Worm (Caenorhabditis elegans) whole organism, L4/young adult: ENCODE measurements around the gene C14B1.2.

Experiments used
- W03F9.2 ChIP-seq: fragments of 150-350 bp; optimal IDR thresholded peaks from 2 replicates; lab custom pipeline; 2014; ENCODE audit warnings: missing biosample characterization, missing genetic modification characterization
- dao-5 ChIP-seq: sonication (generic microtip); optimal IDR thresholded peaks from 2 replicates; lab custom pipeline; 2016; ENCODE audit warnings: missing genotype, missing genetic modification characterization, moderate library complexity, missing compliant biosample characterization
- him-1 ChIP-seq: sonication (generic microtip); optimal IDR thresholded peaks from 2 replicates; lab custom pipeline; 2016; ENCODE audit warnings: missing genotype, missing genetic modification reagents, missing genetic modification characterization, missing compliant biosample characterization

C14B1.2 gene

DNA sequence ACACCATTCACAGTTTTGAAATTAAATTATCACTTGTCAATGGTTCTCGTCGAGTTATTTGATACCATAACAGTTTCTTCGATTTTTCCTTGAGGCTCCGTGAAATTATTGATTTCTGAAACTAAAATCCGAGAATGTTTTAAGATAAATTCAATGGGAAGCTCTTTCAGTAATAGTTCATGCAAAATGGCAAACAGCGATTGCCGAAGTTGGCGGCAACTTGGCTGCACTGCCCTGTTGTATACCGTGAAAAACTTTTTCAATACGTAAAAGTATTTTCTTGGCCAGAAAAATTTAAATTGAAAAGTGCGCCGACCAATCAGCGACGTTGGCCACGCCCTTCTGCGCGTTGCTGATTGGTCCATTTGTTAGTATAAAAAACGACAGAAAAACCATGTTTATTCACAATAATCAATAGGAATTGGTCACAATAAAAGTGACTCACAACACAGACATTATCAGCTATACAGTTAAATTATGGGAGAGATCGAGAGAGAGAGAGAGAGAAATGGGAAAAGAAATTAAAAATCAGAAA lies 19.1 kb upstream of the C14B1.2 start:
- TF ChIP-seq W03F9.2 (tag; lab: Kevin White, UChicago) (no peak), him-1 (tag; lab: Kevin White, UChicago) (no peak), dao-5 (tag; lab: Kevin White, UChicago) (no peak)

DNA sequence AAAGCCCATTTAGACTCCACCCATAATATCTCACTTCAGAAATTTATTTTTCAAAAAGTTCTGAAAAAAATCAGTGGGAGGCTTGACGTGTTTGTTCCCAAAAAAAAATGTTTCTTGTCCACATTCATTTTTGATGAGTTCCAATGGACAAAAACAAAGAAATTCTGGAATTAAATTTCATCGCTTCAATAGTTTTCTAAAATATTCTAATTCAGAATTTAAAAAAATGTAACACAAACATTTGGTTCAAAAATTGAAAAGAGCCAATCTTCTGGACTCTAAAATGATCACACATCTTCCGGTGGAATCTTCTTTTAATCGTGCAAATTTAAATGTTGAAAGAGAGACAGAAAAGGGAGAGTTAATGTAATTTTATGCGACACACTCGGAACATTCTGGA lies 9.5 kb upstream of the C14B1.2 start:
- TF ChIP-seq W03F9.2 (tag; lab: Kevin White, UChicago): no peak
- TF ChIP-seq him-1 (tag; lab: Kevin White, UChicago): no peak
- TF ChIP-seq dao-5 (tag; lab: Kevin White, UChicago): no peak

ce11 chrIII:3694572-3694971 lies 7.5 kb upstream of the C14B1.2 start, which contains the start of gene npr-15:
Gene npr-15, minus strand, starts transcription at chrIII:3694672.
- TF ChIP-seq dao-5 (tag; lab: Kevin White, UChicago): no peak
- TF ChIP-seq him-1 (tag; lab: Kevin White, UChicago): no peak
- no peak for TF ChIP-seq W03F9.2 (tag; lab: Kevin White, UChicago)

- TF ChIP-seq W03F9.2 (tag; lab: Kevin White, UChicago): no peak
- no peak for TF ChIP-seq him-1 (tag; lab: Kevin White, UChicago)
- no peak for TF ChIP-seq dao-5 (tag; lab: Kevin White, UChicago)
Measured at ce11 chrIII:3698366-3698765, 3.7 kb upstream of the C14B1.2 start.

- TF ChIP-seq dao-5 (tag; lab: Kevin White, UChicago) (no peak), W03F9.2 (tag; lab: Kevin White, UChicago) (no peak)
Measured at ce11 chrIII:3699275-3699674, 2.8 kb upstream of the C14B1.2 start, which contains the start of gene cyn-9. Gene cyn-9, minus strand, starts transcription at chrIII:3699640.

DNA sequence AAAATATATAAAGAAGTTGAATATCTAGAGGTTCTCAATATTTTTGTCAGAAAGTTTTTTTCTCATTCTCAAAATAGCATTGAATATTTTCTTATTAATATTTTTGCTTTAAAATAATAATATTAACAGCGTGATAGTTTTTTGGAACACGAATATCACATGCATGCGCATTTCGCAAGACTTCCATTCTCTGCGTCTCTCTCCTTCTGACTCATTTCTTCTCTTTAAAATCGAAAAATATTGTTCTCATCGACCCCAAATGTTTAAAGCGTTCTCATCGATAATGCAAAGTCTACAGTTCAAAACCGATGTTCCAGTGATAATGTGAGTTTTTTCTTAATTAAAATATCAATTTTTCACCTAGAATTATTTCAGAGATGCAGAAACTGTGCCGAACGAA lies 1.3 kb downstream of the C14B1.2 start, which contains the start of gene C14B1.3:
TSS of gene C14B1.3 (plus strand) at position 168 of the 400 bp plus-strand sequence.
- TF ChIP-seq dao-5 (tag; lab: Kevin White, UChicago) (no peak), W03F9.2 (tag; lab: Kevin White, UChicago) (peak; percentile 45)

ce11 chrIII:3704967-3705366 lies 2.9 kb downstream of the C14B1.2 start, which contains the start of gene wdr-5.1:
Gene wdr-5.1, plus strand, starts transcription at chrIII:3705285.
- TF ChIP-seq W03F9.2 (tag; lab: Kevin White, UChicago) (no peak), him-1 (tag; lab: Kevin White, UChicago) (no peak), dao-5 (tag; lab: Kevin White, UChicago) (no peak)

DNA sequence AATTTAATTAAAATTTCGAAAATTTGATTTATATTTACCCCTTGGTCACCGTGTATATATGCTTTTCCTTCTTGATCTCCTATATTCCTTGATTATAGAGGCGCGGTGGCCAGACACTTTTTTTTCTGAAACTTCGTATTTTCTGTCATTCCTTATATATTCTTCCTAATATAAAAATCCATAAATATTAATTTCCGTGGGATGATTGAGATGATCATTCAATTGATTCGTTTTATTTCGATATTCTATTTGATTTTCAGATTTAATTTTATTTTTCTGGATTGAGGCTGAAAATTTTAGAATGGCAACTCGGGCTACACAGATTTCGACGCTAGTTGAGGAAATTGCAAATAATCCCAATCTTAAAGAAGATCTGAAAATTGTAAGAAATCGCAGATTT lies 4.5 kb downstream of the C14B1.2 start, which contains the start of gene dph-1:
TSS of gene dph-1 (plus strand) at position 301 of the 400 bp plus-strand sequence.
- no peak for TF ChIP-seq dao-5 (tag; lab: Kevin White, UChicago)
- TF ChIP-seq W03F9.2 (tag; lab: Kevin White, UChicago): no peak
- no peak for TF ChIP-seq him-1 (tag; lab: Kevin White, UChicago)

DNA sequence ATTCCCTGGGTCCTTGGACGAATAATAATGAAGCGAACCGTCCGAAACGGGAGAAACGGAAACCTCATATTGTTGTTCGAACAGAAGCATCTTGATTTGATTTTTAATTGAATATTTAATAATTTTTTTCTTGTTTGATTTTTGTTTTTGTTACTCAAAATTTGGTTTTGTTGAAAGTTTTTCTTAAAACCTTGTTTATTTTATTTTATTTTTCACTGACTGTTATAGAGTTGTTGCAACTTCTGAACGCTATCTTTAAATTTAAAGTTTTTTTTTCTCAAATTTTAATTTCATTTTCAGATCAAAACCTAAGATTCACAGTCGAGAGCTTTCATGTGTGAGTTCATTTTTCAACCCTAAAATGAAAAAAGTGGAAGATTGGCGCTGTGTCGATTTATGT lies 7.0 kb downstream of the C14B1.2 start, which contains the start of gene alkb-8:
TSS of gene alkb-8 (plus strand) at position 301 of the 400 bp plus-strand sequence.
- TF ChIP-seq dao-5 (tag; lab: Kevin White, UChicago) (no peak), him-1 (tag; lab: Kevin White, UChicago) (no peak)

DNA sequence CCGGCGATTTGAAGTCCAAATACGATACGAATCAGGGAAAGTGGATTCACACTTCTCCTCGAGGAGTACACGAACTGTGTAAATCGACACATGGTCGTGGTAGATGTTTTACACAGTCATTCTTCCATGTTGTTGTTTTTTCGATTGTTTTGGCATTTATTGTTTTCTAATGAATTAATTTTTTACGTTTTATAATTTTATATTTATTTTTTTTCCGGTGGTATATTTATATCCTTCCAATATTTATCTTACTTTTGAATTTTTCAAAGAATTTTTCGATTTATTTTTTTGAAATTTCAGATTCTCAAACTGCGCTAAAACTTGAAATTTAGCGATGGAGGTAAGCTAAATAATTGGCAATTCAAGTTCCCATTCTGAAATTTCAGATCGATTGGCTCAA lies 11.1 kb downstream of the C14B1.2 start, which contains the start of gene nrde-1:
TSS of gene nrde-1 (plus strand) at position 301 of the 400 bp plus-strand sequence.
- TF ChIP-seq W03F9.2 (tag; lab: Kevin White, UChicago): no peak
- no peak for TF ChIP-seq him-1 (tag; lab: Kevin White, UChicago)
- TF ChIP-seq dao-5 (tag; lab: Kevin White, UChicago): no peak

DNA sequence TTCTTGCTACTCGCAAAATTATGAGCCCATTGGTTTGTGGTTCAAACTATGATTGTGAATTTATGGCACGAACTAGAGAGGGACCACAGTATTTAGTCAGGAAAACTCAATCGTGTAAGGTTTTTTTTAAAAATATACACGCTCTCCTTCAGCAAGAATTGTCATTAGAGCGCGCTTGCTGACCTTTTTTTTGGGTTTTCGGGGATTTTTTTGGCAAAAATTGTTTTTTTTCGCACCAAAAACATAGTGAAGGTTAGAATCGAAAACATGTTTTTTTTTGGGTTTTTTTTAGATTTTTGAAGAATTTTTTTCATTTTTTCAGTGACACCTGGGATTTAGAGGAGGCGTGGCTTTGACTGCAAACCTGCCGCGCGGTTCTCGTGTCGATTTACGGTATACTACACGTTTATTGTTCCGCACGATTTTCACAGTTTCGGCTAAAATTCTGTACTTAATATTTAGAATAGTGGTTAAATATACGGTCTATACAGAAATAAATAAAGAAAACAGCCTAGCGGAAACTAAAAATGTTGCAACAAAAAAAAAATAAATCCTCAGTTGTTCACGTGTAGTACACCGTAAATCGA lies 14.1 kb downstream of the C14B1.2 start:
- no peak for TF ChIP-seq W03F9.2 (tag; lab: Kevin White, UChicago)
- TF ChIP-seq dao-5 (tag; lab: Kevin White, UChicago): no peak
- no peak for TF ChIP-seq him-1 (tag; lab: Kevin White, UChicago)

- TF ChIP-seq him-1 (tag; lab: Kevin White, UChicago) (no peak), dao-5 (tag; lab: Kevin White, UChicago) (no peak), W03F9.2 (tag; lab: Kevin White, UChicago) (no peak)
Measured at ce11 chrIII:3719564-3719963, 17.5 kb downstream of the C14B1.2 start, which contains the start of gene C14B1.8. Gene C14B1.8, minus strand, starts transcription at chrIII:3719680.

- no peak for TF ChIP-seq dao-5 (tag; lab: Kevin White, UChicago)
- no peak for TF ChIP-seq W03F9.2 (tag; lab: Kevin White, UChicago)
- TF ChIP-seq him-1 (tag; lab: Kevin White, UChicago): no peak
Measured at ce11 chrIII:3723726-3724125, 21.7 kb downstream of the C14B1.2 start.

DNA sequence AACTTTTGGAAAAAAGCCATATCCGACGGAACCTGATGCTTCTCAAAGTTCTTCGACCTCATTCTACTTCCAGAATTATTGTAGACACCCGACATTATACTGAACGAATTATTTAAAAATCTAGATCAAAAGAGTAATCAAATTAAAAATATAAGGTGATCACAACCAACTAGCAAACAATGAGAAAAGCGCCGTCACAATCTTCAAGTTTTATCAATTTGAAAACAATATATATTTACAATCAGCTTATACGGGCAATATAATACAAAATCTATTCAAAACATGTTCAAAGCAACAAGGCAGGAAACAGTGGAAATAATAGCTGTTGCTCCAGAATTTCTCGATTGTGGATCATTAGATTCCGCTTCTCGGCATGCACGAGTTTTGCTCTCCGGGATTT lies 22.8 kb downstream of the C14B1.2 start, which contains the start of gene C14B1.12:
TSS of gene C14B1.12 (minus strand) at position 101 of the 400 bp plus-strand sequence.
- no peak for TF ChIP-seq him-1 (tag; lab: Kevin White, UChicago)
- TF ChIP-seq dao-5 (tag; lab: Kevin White, UChicago): no peak
- no peak for TF ChIP-seq W03F9.2 (tag; lab: Kevin White, UChicago)
